Fruit fly (Drosophila melanogaster): ENCODE results near the gene mahe.

Gene mahe

dm6 chrX:7931028-7931549, at the start of gene mahe:
mahe (minus strand) TSS chrX:7931382.
- no peak for TF ChIP-seq EcR (GFP tag; optimal IDR thresholded peaks at IDR 0.05)
- TF ChIP-seq Dll (optimal IDR thresholded peaks at IDR 0.05) = no peak
- TF ChIP-seq psq (optimal IDR thresholded peaks at IDR 0.05) = no peak
- TF ChIP-seq pan (optimal IDR thresholded peaks at IDR 0.05) = no peak
- TF ChIP-seq usp (GFP tag; optimal IDR thresholded peaks at IDR 0.05) = no peak
- TF ChIP-seq CG8478 (optimal IDR thresholded peaks at IDR 0.05) = no peak

DNA sequence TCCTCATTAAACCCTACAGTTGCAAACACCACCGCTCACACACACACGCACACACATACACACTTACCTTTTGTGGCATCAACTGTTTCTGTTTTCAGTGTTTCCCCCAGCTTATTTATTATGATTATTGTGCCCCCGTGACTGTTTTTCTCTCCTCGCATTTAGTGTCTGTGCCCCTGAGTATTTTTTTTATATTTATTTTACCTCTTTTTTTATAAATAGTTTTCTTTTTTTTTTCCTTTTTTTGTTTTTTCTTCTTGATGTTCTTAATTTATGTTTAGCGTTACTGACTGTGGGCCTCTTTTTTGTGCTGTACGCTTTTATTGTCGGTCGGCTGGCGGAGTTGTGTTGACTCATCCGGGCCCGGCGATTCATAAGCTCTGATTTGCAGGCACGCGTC, 49.6 kb upstream of the mahe start:
- no peak for TF ChIP-seq EcR (GFP tag; optimal IDR thresholded peaks at IDR 0.05)
- TF ChIP-seq pan (optimal IDR thresholded peaks at IDR 0.05) = no peak
- TF ChIP-seq Dll (optimal IDR thresholded peaks at IDR 0.05) = no peak
- TF ChIP-seq psq (optimal IDR thresholded peaks at IDR 0.05) = no peak
- no peak for TF ChIP-seq CG8478 (optimal IDR thresholded peaks at IDR 0.05)
- TF ChIP-seq usp (GFP tag; optimal IDR thresholded peaks at IDR 0.05) = no peak

- TF ChIP-seq pan (optimal IDR thresholded peaks at IDR 0.05) (no peak), CG8478 (optimal IDR thresholded peaks at IDR 0.05) (no peak), usp (GFP tag; optimal IDR thresholded peaks at IDR 0.05) (no peak), EcR (GFP tag; optimal IDR thresholded peaks at IDR 0.05) (no peak), psq (optimal IDR thresholded peaks at IDR 0.05) (no peak), Dll (optimal IDR thresholded peaks at IDR 0.05) (no peak)
Measured at dm6 chrX:7979202-7979601, 48.0 kb upstream of the mahe start.

dm6 chrX:7978027-7978426, 46.8 kb upstream of the mahe start:
- TF ChIP-seq EcR (GFP tag; optimal IDR thresholded peaks at IDR 0.05) (no peak), usp (GFP tag; optimal IDR thresholded peaks at IDR 0.05) (no peak), pan (optimal IDR thresholded peaks at IDR 0.05) (no peak), psq (optimal IDR thresholded peaks at IDR 0.05) (no peak), CG8478 (optimal IDR thresholded peaks at IDR 0.05) (no peak), Dll (optimal IDR thresholded peaks at IDR 0.05) (no peak)

DNA sequence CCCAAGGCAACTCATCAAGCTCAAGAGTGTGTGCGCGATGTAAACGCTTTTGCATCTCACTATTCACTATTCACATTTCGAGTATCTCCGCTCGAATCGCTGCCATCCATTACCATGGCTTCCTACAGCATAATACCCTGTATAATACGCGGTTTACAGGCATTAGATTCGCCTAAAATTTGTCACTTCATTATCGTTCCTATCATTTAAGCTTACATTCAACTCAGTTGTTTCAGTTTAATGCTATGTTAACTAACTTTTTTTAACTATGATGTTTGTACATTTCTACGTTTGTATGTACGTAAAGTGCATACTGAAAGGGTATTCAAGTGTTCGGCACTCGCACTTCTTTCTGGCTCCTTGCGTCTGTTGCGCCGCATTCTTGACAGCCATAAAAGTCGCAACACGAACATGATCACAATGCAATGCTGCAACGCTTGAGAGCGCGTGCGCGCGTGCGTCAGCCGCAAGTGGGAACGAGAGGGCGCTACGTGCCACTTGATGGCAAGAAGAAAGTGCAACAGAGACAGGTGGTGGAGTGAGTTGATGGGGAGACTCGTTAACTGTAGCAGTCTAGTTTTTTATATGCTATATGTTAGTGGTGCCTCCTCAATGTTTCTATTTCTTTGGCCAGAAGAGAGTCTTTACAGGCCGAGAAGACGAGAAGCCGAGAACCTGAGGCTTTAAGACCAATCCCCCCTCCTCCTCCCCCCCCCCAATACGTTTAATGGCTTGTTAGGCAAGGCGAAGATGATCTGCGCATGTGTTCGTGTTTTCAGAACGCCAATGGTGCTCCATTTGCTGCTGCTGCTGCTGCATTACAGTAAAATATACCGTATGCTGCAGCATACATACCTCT, 46.0 kb upstream of the mahe start:
- TF ChIP-seq usp (GFP tag; optimal IDR thresholded peaks at IDR 0.05) (no peak), CG8478 (optimal IDR thresholded peaks at IDR 0.05) (no peak), pan (optimal IDR thresholded peaks at IDR 0.05) (peak; percentile 59), Dll (optimal IDR thresholded peaks at IDR 0.05) (no peak)

- no peak for TF ChIP-seq pan (optimal IDR thresholded peaks at IDR 0.05)
- TF ChIP-seq psq (optimal IDR thresholded peaks at IDR 0.05) = no peak
- no peak for TF ChIP-seq Dll (optimal IDR thresholded peaks at IDR 0.05)
- no peak for TF ChIP-seq CG8478 (optimal IDR thresholded peaks at IDR 0.05)
- TF ChIP-seq EcR (GFP tag; optimal IDR thresholded peaks at IDR 0.05) = no peak
- TF ChIP-seq usp (GFP tag; optimal IDR thresholded peaks at IDR 0.05) = no peak
Measured at dm6 chrX:7975516-7976257, 44.5 kb upstream of the mahe start.

- TF ChIP-seq pan (optimal IDR thresholded peaks at IDR 0.05) = no peak
- TF ChIP-seq EcR (GFP tag; optimal IDR thresholded peaks at IDR 0.05) = peak in 1 of 2 experiments; percentile 17
Measured at dm6 chrX:7973325-7973954, 42.3 kb upstream of the mahe start.

dm6 chrX:7972363-7972942, 41.3 kb upstream of the mahe start:
- TF ChIP-seq EcR (GFP tag; optimal IDR thresholded peaks at IDR 0.05) (no peak), Dll (optimal IDR thresholded peaks at IDR 0.05) (no peak), pan (optimal IDR thresholded peaks at IDR 0.05) (no peak), usp (GFP tag; optimal IDR thresholded peaks at IDR 0.05) (no peak)

DNA sequence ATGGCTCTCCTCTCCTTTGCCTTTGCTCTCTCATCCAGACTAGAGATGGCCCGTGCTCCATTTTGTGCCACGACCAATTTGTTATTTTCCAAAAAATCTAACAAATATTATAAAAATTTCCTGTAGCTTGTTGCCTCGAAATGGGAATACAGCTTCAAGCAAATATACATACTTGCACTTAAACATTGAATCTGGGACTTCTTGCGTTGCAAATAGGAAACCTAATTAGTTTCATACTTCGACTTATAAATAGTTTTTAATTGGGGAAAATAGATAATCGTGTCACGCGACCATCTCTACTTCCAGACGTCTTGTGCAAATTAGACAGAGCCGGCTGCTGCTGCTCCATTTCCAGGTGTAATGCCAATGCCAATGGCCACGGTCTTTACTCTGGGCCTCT, 39.2 kb upstream of the mahe start:
- TF ChIP-seq psq (optimal IDR thresholded peaks at IDR 0.05) (no peak), pan (optimal IDR thresholded peaks at IDR 0.05) (no peak), Dll (optimal IDR thresholded peaks at IDR 0.05) (no peak), EcR (GFP tag; optimal IDR thresholded peaks at IDR 0.05) (no peak)

DNA sequence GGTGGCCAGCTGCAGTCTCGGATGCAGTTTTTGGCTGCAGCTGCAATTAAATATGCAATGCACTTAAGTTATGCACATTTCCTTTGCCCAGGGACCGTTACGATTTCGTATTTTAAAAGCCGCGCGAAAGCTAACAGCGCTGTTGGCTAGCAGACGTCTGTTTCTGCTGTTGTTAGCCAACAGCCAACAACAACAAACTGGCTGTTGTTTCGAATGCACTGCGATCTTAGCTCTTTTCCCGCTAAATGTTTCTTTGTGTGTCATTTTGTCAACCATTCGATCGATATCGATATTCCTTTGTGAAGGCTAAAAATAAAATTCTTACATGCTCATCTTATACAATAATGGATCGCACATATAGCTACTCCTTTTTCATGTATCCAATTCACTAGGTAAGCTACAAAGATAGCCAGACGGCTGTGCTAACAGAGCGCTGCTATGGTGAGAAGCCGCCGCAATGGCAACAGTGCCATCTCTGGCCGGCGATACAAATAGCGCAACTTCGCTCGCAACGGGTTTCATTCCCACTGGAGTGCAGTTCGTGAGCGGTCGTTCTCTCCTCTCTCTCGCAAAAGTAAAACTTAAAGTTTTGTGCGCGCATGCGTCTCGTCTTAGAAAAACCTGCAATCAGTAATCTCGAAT, 38.1 kb upstream of the mahe start:
- TF ChIP-seq Dll (optimal IDR thresholded peaks at IDR 0.05) (no peak), psq (optimal IDR thresholded peaks at IDR 0.05) (no peak), usp (GFP tag; optimal IDR thresholded peaks at IDR 0.05) (no peak), EcR (GFP tag; optimal IDR thresholded peaks at IDR 0.05) (no peak), CG8478 (optimal IDR thresholded peaks at IDR 0.05) (no peak), pan (optimal IDR thresholded peaks at IDR 0.05) (no peak)

dm6 chrX:7968215-7968799, 37.1 kb upstream of the mahe start, which contains the start of gene sws:
sws (minus strand) TSS chrX:7968236.
- TF ChIP-seq CG8478 (optimal IDR thresholded peaks at IDR 0.05) (no peak), pan (optimal IDR thresholded peaks at IDR 0.05) (no peak), usp (GFP tag; optimal IDR thresholded peaks at IDR 0.05) (no peak)

Data from whole organism.